Fruit fly (Drosophila melanogaster): ENCODE results near the gene CG32022.

dm6 chr3L:8726317-8726841 is 5.3 kb upstream of the CG32022 start, which contains the start of gene Cp18:
- no peak for TF ChIP-seq salm (tag; optimal IDR thresholded peaks at IDR 0.05)
- TF ChIP-seq en (GFP tag; optimal IDR thresholded peaks at IDR 0.05), result no peak
- TF ChIP-seq CG13287 (GFP tag; IDR thresholded peaks at IDR 0.05; ENCODE audit: partially characterized antibody), result no peak
- TF ChIP-seq Hr78 (GFP tag; optimal IDR thresholded peaks at IDR 0.05), result no peak
- TF ChIP-seq dm (GFP tag; optimal IDR thresholded peaks at IDR 0.05), result no peak
- TF ChIP-seq chm (GFP tag; IDR thresholded peaks at IDR 0.05), result no peak
- TF ChIP-seq CG10366 (GFP tag; IDR thresholded peaks at IDR 0.05), result no peak
- TF ChIP-seq NFAT (GFP tag; IDR thresholded peaks at IDR 0.05), result no peak
